Fruit fly (Drosophila melanogaster) whole organism, wandering third instar larva: Measurements from ENCODE around the gene Ugt301D1.

Experiments used
- CG9705 ChIP-seq: fragments of 200-800 bp; sonication (Bioruptor generic); optimal IDR thresholded peaks from 2 replicates; lab custom pipeline; 2018; ENCODE audit warnings: missing biosample characterization, mild to moderate bottlenecking, missing genetic modification characterization
- Dfd ChIP-seq: fragments of >200 bp; optimal IDR thresholded peaks from 2 replicates; lab custom pipeline; 2017; ENCODE audit warnings: missing biosample characterization, missing genetic modification characterization
- Mio ChIP-seq: sonication (Bioruptor generic); optimal IDR thresholded peaks from 2 replicates; lab custom pipeline; 2016; ENCODE audit warnings: missing biosample characterization, missing genetic modification characterization
- Sp1 ChIP-seq: fragments of 200-800 bp; sonication (Bioruptor generic); optimal IDR thresholded peaks from 3 replicates; lab custom pipeline; 2019; ENCODE audit warnings: missing biosample characterization, mild to moderate bottlenecking, missing genetic modification characterization, moderate library complexity
- brk ChIP-seq: fragments of 200-800 bp; sonication (Bioruptor generic); optimal IDR thresholded peaks from 2 replicates; lab custom pipeline; 2016; ENCODE audit warnings: missing biosample characterization, mild to moderate bottlenecking, missing genetic modification characterization
- dsf ChIP-seq: sonication (Bioruptor generic); optimal IDR thresholded peaks from 2 replicates; lab custom pipeline; 2016; ENCODE audit warnings: missing biosample characterization, missing genetic modification characterization, borderline replicate concordance
- h ChIP-seq: fragments of 200-800 bp; sonication (Bioruptor generic); optimal IDR thresholded peaks from 3 replicates; lab custom pipeline; 2016; ENCODE audit warnings: missing biosample characterization, mild to moderate bottlenecking, missing genetic modification characterization
- jim ChIP-seq: fragments of 175-275, 200-325 bp; sonication (Bioruptor generic); optimal IDR thresholded peaks from 2 replicates; lab custom pipeline; 2016; ENCODE audit warnings: missing biosample characterization, mild to moderate bottlenecking, missing genetic modification characterization
- lola ChIP-seq: fragments of >200 bp; optimal IDR thresholded peaks from 2 replicates; lab custom pipeline; 2017; ENCODE audit warnings: missing biosample characterization, missing genetic modification characterization
- psq ChIP-seq: fragments of 200-800 bp; sonication (Bioruptor generic); optimal IDR thresholded peaks from 3 replicates; lab custom pipeline; 2017; ENCODE audit warnings: missing biosample characterization, mild to moderate bottlenecking, missing genetic modification characterization, moderate library complexity
- sage ChIP-seq: fragments of 200-800 bp; sonication (Bioruptor generic); optimal IDR thresholded peaks from 2 replicates; lab custom pipeline; 2016; ENCODE audit warnings: missing biosample characterization, mild to moderate bottlenecking, missing genetic modification characterization
- usp ChIP-seq: fragments of >200 bp; optimal IDR thresholded peaks from 2 replicates; lab custom pipeline; 2017; ENCODE audit warnings: missing biosample characterization, missing genetic modification characterization
- woc ChIP-seq: sonication (Bioruptor generic); optimal IDR thresholded peaks from 2 replicates; lab custom pipeline; 2016; ENCODE audit warnings: missing biosample characterization, mild to moderate bottlenecking, missing genetic modification characterization

- TF ChIP-seq h (GFP tag; lab: Kevin White, UChicago), result no peak
- TF ChIP-seq CG9705, result no peak
- no peak for TF ChIP-seq woc (GFP tag; lab: Kevin White, UChicago)
- TF ChIP-seq usp, result no peak
- TF ChIP-seq sage (GFP tag; lab: Kevin White, UChicago), result no peak
- TF ChIP-seq lola, result no peak
- TF ChIP-seq jim (GFP tag; lab: Kevin White, UChicago), result no peak
- TF ChIP-seq dsf (GFP tag; lab: Kevin White, UChicago), result no peak
- no peak for TF ChIP-seq brk (GFP tag; lab: Kevin White, UChicago)
- TF ChIP-seq Mio (GFP tag; lab: Kevin White, UChicago), result no peak
- TF ChIP-seq Dfd, result no peak
- TF ChIP-seq psq (GFP tag; lab: Kevin White, UChicago), result no peak
- no peak for TF ChIP-seq Sp1 (GFP tag; lab: Kevin White, UChicago)
These were observed 13.6 kb downstream of the Ugt301D1 start for dm6 chr2L:18523003-18523402.
